Fruit fly (Drosophila melanogaster) whole organism, embryonic: Measurements from ENCODE around the gene Pgls.

Source experiments
- ATbp ChIP-seq: fragments of 200-800 bp; sonication (Bioruptor generic); optimal IDR thresholded peaks from 2 replicates; lab custom pipeline; 2017; ENCODE audit warnings: missing biosample characterization, mild to moderate bottlenecking, missing genetic modification characterization, missing genetic modification reagents
- Ada2b ChIP-seq: fragments of 200-800 bp; sonication (Bioruptor generic); IDR thresholded peaks from 2 replicates; pipeline ENCODE4 v1.3.6; 2022; ENCODE audit warnings: missing biosample characterization, missing genetic modification characterization
- CG10431 ChIP-seq: fragments of 200-800 bp; sonication (Bioruptor generic); optimal IDR thresholded peaks from 3 replicates; lab custom pipeline; 2018; ENCODE audit warnings: missing biosample characterization, mild to moderate bottlenecking, missing genetic modification characterization
- CG14050 ChIP-seq: fragments of 200-800 bp; sonication (Bioruptor generic); IDR thresholded peaks from 3 replicates; pipeline ENCODE4 v1.3.6; 2022; ENCODE audit warnings: missing biosample characterization, missing genetic modification characterization
- CG18011 ChIP-seq: fragments of 200-800 bp; sonication (Bioruptor generic); optimal IDR thresholded peaks from 2 replicates; lab custom pipeline; 2017; ENCODE audit warnings: missing biosample characterization, missing genetic modification characterization, mild to moderate bottlenecking, moderate library complexity, missing genotype
- CG2116 ChIP-seq: fragments of 200-800 bp; sonication (Bioruptor generic); optimal IDR thresholded peaks from 3 replicates; lab custom pipeline; 2018; ENCODE audit warnings: missing biosample characterization, mild to moderate bottlenecking, missing genetic modification characterization
- CG2889 ChIP-seq: fragments of 200-800 bp; sonication (Bioruptor generic); IDR thresholded peaks from 3 replicates; pipeline ENCODE4 v1.3.6; 2022; ENCODE audit warnings: missing biosample characterization, missing genetic modification characterization
- CG30431 ChIP-seq: fragments of 200-800 bp; sonication (Bioruptor generic); optimal IDR thresholded peaks from 2 replicates; lab custom pipeline; 2017; ENCODE audit warnings: missing biosample characterization, missing genetic modification characterization
- CG32767 ChIP-seq: fragments of 200-800 bp; sonication (Bioruptor generic); IDR thresholded peaks from 2 replicates; pipeline ENCODE4 v1.3.6; 2022; ENCODE audit warnings: missing biosample characterization, missing genetic modification characterization
- CG34224 ChIP-seq: fragments of 200-800 bp; sonication (Bioruptor generic); IDR thresholded peaks from 3 replicates; pipeline ENCODE4 v1.3.6; 2022; ENCODE audit warnings: missing biosample characterization, missing genetic modification characterization; ENCODE audit not compliant: partially characterized antibody
- CG6689 ChIP-seq: fragments of 200-800 bp; sonication (Bioruptor generic); IDR thresholded peaks from 2 replicates; pipeline ENCODE4 v1.3.6; 2022; ENCODE audit warnings: missing biosample characterization, missing genetic modification characterization
- CG6854 ChIP-seq: fragments of 200-800 bp; sonication (Bioruptor generic); optimal IDR thresholded peaks from 3 replicates; lab custom pipeline; 2017; ENCODE audit warnings: missing biosample characterization, mild to moderate bottlenecking, missing genetic modification characterization
- CG7357 ChIP-seq: fragments of 200-800 bp; sonication (Bioruptor generic); IDR thresholded peaks from 3 replicates; pipeline ENCODE4 v1.3.6; 2022; ENCODE audit warnings: missing biosample characterization, missing genetic modification characterization
- CG8765 ChIP-seq: fragments of 200-800 bp; sonication (Bioruptor generic); IDR thresholded peaks from 2 replicates; pipeline ENCODE4 v1.3.6; 2022; ENCODE audit warnings: missing biosample characterization, missing genetic modification characterization
- CG9727 ChIP-seq: fragments of 200-800 bp; sonication (Bioruptor generic); optimal IDR thresholded peaks from 3 replicates; lab custom pipeline; 2017; ENCODE audit warnings: missing biosample characterization, mild to moderate bottlenecking, missing genetic modification characterization
- Camta ChIP-seq: fragments of 200-800 bp; sonication (Bioruptor generic); optimal IDR thresholded peaks from 2 replicates; lab custom pipeline; 2016; ENCODE audit warnings: missing biosample characterization, missing genetic modification characterization
- D ChIP-seq, 2 experiments: fragments of 200-800 bp in 1 of 2; fragments of >200 bp in 1 of 2; sonication (Bioruptor generic) in 1 of 2; optimal IDR thresholded peaks; 2 replicates in 1 of 2; 3 replicates in 1 of 2; lab custom pipeline; 2017; ENCODE audit warnings: mild to moderate bottlenecking in 1 of 2, missing biosample characterization in 1 of 2, missing genetic modification characterization in 1 of 2, missing genetic modification reagents in 1 of 2
- D19A ChIP-seq: fragments of 200-800 bp; optimal IDR thresholded peaks from 3 replicates; lab custom pipeline; 2019; ENCODE audit warnings: missing biosample characterization, mild to moderate bottlenecking, missing genetic modification characterization, moderate library complexity
- D19B ChIP-seq: fragments of 200-800 bp; sonication (Bioruptor generic); optimal IDR thresholded peaks from 2 replicates; lab custom pipeline; 2017; ENCODE audit warnings: missing biosample characterization, mild to moderate bottlenecking, missing genetic modification characterization
- Dll ChIP-seq: fragments of 200-800 bp; sonication (Bioruptor generic); IDR thresholded peaks from 4 replicates; pipeline ENCODE4 v1.3.6; 2022; ENCODE audit warnings: missing biosample characterization, missing genetic modification characterization; ENCODE audit not compliant: partially characterized antibody
- Dref ChIP-seq: fragments of 200-800 bp; sonication (Bioruptor generic); IDR thresholded peaks from 2 replicates; pipeline ENCODE4 v1.3.6; 2022; ENCODE audit warnings: missing biosample characterization, missing genetic modification characterization
- E2f1 ChIP-seq: fragments of 200-800 bp; sonication (Bioruptor generic); IDR thresholded peaks from 2 replicates; pipeline ENCODE4 v1.3.6; 2022; ENCODE audit warnings: missing biosample characterization, missing genetic modification characterization
- E2f2 ChIP-seq: fragments of 200-800 bp; sonication (Bioruptor generic); IDR thresholded peaks from 2 replicates; pipeline ENCODE4 v1.3.6; 2022; ENCODE audit warnings: missing biosample characterization, missing genetic modification characterization
- Ets65A ChIP-seq: fragments of 200-800 bp; sonication (Bioruptor generic); peaks from one replicate; lab custom pipeline; 2016; ENCODE audit warnings: missing biosample characterization, missing genetic modification characterization
- HmgD ChIP-seq: fragments of 200-800 bp; sonication (Bioruptor generic); optimal IDR thresholded peaks from 3 replicates; lab custom pipeline; 2016; ENCODE audit warnings: missing biosample characterization, missing genetic modification characterization
- Lpt ChIP-seq: fragments of >200 bp; optimal IDR thresholded peaks from 2 replicates; lab custom pipeline; 2018; ENCODE audit warnings: missing biosample characterization, missing genetic modification characterization
- MBD-R2 ChIP-seq: fragments of 200-800 bp; sonication (Bioruptor generic); IDR thresholded peaks from 2 replicates; pipeline ENCODE4 v1.3.6; 2022; ENCODE audit warnings: missing biosample characterization, missing genetic modification characterization
- Xbp1 ChIP-seq: fragments of 200-800 bp; sonication (Bioruptor generic); optimal IDR thresholded peaks from 3 replicates; lab custom pipeline; 2016; ENCODE audit warnings: missing biosample characterization, mild to moderate bottlenecking, missing genetic modification characterization
- az2 ChIP-seq: fragments of 200-800 bp; sonication (Bioruptor generic); optimal IDR thresholded peaks from 3 replicates; lab custom pipeline; 2016; ENCODE audit warnings: missing biosample characterization, missing genetic modification characterization
- ems ChIP-seq: fragments of 200-800 bp; sonication (Bioruptor generic); optimal IDR thresholded peaks from 3 replicates; lab custom pipeline; 2016; ENCODE audit warnings: missing biosample characterization, missing genetic modification characterization
- fd3F ChIP-seq: fragments of 200-800 bp; sonication (Bioruptor generic); optimal IDR thresholded peaks from 2 replicates; lab custom pipeline; 2018; ENCODE audit warnings: missing biosample characterization, mild to moderate bottlenecking, missing genetic modification characterization, moderate library complexity
- fd64A ChIP-seq: fragments of 200-800 bp; sonication (Bioruptor generic); optimal IDR thresholded peaks from 3 replicates; lab custom pipeline; 2018; ENCODE audit warnings: missing biosample characterization, mild to moderate bottlenecking, missing genetic modification characterization
- gsb ChIP-seq: fragments of 200-800 bp; sonication (Bioruptor generic); IDR thresholded peaks from 2 replicates; pipeline ENCODE4 v1.3.6; 2022; ENCODE audit warnings: missing biosample characterization, missing genetic modification characterization
- ham ChIP-seq: fragments of 200-800 bp; sonication (Bioruptor generic); IDR thresholded peaks from 2 replicates; pipeline ENCODE4 v1.3.6; 2022; ENCODE audit warnings: missing biosample characterization, missing genetic modification characterization
- luna ChIP-seq: fragments of 200-800 bp; sonication (Bioruptor generic); optimal IDR thresholded peaks from 2 replicates; lab custom pipeline; 2016; ENCODE audit warnings: missing biosample characterization, missing genetic modification characterization
- odd ChIP-seq: fragments of 200-800 bp; sonication (Bioruptor generic); optimal IDR thresholded peaks from 2 replicates; lab custom pipeline; 2017; ENCODE audit warnings: missing biosample characterization, mild to moderate bottlenecking, missing genetic modification characterization
- peb ChIP-seq: fragments of 200-800 bp; sonication (Bioruptor generic); IDR thresholded peaks from 2 replicates; pipeline ENCODE4 v1.3.6; 2022; ENCODE audit warnings: missing biosample characterization, missing genetic modification characterization
- sc ChIP-seq, 3 experiments: fragments of >200 bp in 2 of 3; fragments of 200-800 bp in 1 of 3; sonication (Bioruptor generic) in 1 of 3; optimal IDR thresholded peaks; 2 replicates in 2 of 3; 3 replicates in 1 of 3; lab custom pipeline; 2017; ENCODE audit warnings: mild to moderate bottlenecking in 1 of 3, missing biosample characterization in 1 of 3, missing genetic modification characterization in 1 of 3, missing genetic modification reagents in 1 of 3
- sens ChIP-seq: fragments of 200-800 bp; sonication (Bioruptor generic); peaks from one replicate; lab custom pipeline; 2016; ENCODE audit warnings: missing biosample characterization, missing genetic modification characterization
- sim ChIP-seq: fragments of 200-800 bp; sonication (Bioruptor generic); IDR thresholded peaks from 2 replicates; pipeline ENCODE4 v1.3.6; 2022; ENCODE audit warnings: missing biosample characterization, missing genetic modification characterization
- sisA ChIP-seq: fragments of 200-800 bp; sonication (Bioruptor generic); IDR thresholded peaks from 2 replicates; pipeline ENCODE4 v1.3.6; 2022; ENCODE audit warnings: missing biosample characterization, missing genetic modification characterization
- ssp ChIP-seq: fragments of 200-800 bp; sonication (Bioruptor generic); IDR thresholded peaks from 2 replicates; pipeline ENCODE4 v1.3.6; 2022; ENCODE audit warnings: missing biosample characterization, missing genetic modification characterization
- tio ChIP-seq: fragments of 200-800 bp; sonication (Bioruptor generic); optimal IDR thresholded peaks from 2 replicates; lab custom pipeline; 2017; ENCODE audit warnings: missing biosample characterization, missing genetic modification characterization, inconsistent platforms
- trem ChIP-seq: fragments of 200-800 bp; optimal IDR thresholded peaks from 3 replicates; lab custom pipeline; 2019; ENCODE audit warnings: missing biosample characterization, mild to moderate bottlenecking, missing genetic modification characterization, moderate library complexity
- trh ChIP-seq: fragments of 200-800 bp; sonication (Bioruptor generic); optimal IDR thresholded peaks from 2 replicates; lab custom pipeline; 2016; ENCODE audit warnings: missing biosample characterization, missing genetic modification characterization
- twi ChIP-seq: fragments of 200-800 bp; optimal IDR thresholded peaks from 2 replicates; lab custom pipeline; 2019; ENCODE audit warnings: missing biosample characterization, mild to moderate bottlenecking, missing genetic modification characterization, moderate library complexity
- usp ChIP-seq: fragments of >200 bp; optimal IDR thresholded peaks from 2 replicates; lab custom pipeline; 2017; ENCODE audit warnings: missing biosample characterization, missing genetic modification characterization
- vvl ChIP-seq: fragments of 200-800 bp; sonication (Bioruptor generic); IDR thresholded peaks from 2 replicates; pipeline ENCODE4 v1.3.6; 2022; ENCODE audit warnings: missing biosample characterization, missing genetic modification characterization
- z ChIP-seq: fragments of 200-800 bp; sonication (Bioruptor generic); IDR thresholded peaks from 3 replicates; pipeline ENCODE4 v1.3.6; 2022; ENCODE audit warnings: missing biosample characterization, missing genetic modification characterization
- zen2 ChIP-seq: fragments of 200-800 bp; sonication (Bioruptor generic); IDR thresholded peaks from 3 replicates; pipeline ENCODE4 v1.3.6; 2022; ENCODE audit warnings: missing biosample characterization, missing genetic modification characterization; ENCODE audit not compliant: partially characterized antibody

Gene Pgls

DNA sequence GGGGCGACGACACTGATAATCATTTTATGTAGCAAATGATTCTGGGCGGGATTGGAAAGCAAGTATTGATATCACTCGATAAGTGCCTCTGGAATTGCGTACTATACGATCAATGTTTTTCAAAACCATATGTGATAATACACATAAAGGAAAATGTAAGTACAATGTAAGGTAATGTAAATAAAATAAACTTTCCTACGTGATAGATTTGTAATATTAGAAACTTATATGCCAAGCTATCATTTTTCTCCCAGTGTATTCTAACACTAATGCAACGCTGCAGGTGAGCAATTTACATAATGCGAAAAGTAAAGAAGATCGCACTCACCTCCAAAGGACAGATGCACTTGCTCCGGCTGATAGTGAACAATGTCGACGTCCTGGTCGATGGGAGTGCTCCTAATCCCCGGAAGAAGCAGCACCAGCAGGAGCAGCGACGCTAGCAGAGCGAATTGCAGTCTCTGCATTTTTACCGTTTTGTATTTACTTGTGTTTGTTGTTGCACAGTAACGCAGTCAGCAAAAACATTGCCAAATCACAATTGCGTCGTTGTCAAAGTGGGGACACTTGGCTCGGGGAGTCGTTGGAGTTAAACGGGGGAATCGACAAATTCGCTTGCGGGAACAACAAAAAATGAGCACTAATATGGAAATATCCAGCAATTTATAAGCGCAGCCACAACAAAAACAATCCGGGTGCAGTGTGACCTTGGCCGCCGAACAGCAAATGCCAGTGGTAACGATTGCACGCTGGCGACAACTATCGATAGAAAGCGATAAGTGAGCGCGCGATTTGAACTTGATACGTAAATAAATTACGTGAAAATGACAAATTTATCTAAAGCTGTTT, 30.1 kb downstream of the Pgls start, which contains the start of gene CG1637 (continued):
- TF ChIP-seq vvl (peak; percentile 44; the same call in 1 of the 2 replicates), ssp (GFP tag; lab: Robert Waterston, UW) (no peak), MBD-R2 (GFP tag; lab: Robert Waterston, UW) (peak; percentile 70), HmgD (GFP tag; lab: Kevin White, UChicago) (no peak), trem (peak; percentile 35), zen2 (GFP tag; lab: Robert Waterston, UW) (peak; percentile 66), CG2116 (GFP tag; lab: Kevin White, UChicago) (peak; percentile 64), D19A (tag; lab: Kevin White, UChicago) (no peak), odd (GFP tag; lab: Kevin White, UChicago) (no peak), E2f1 (GFP tag; lab: Robert Waterston, UW) (no peak), CG7357 (GFP tag; lab: Robert Waterston, UW) (no peak), E2f2 (peak; percentile 93), Dref (peak; percentile 80), CG32767 (GFP tag; lab: Robert Waterston, UW) (no peak), CG6689 (GFP tag; lab: Robert Waterston, UW) (no peak), tio (GFP tag; lab: Kevin White, UChicago) (no peak), CG9727 (GFP tag; lab: Kevin White, UChicago) (peak; percentile 21), CG8765 (GFP tag; lab: Robert Waterston, UW) (no peak), sim (GFP tag; lab: Robert Waterston, UW) (no peak), CG10431 (GFP tag; lab: Kevin White, UChicago) (no peak), fd3F (GFP tag; lab: Kevin White, UChicago) (no peak), luna (GFP tag; lab: Kevin White, UChicago) (no peak), D (optimal IDR thresholded peaks at IDR 0.05; lab: Kevin White, UChicago) (peak; percentile 52), D (GFP tag; optimal IDR thresholded peaks at IDR 0.05; lab: Kevin White, UChicago) (no peak), sisA (no peak), ham (GFP tag; lab: Robert Waterston, UW) (no peak), az2 (GFP tag; lab: Kevin White, UChicago) (peak; percentile 6)

DNA sequence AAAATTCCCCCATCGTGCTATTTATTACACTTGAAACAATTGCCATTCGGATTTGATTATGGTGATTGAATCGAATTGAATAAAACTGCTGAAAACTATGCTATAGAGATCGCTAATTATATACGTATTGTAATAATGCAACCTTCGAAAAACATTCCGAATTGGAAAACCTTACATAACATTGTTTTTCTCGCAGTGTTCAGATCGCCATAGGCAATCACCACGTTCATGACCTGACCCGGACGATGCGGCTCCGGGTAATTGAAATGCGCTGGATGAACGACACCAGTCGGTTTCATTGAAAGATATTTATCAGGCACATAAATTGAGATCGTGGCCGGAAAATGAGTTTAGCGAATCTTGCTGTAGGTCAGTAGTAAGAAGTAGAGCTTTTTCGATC, 35.5 kb downstream of the Pgls start:
- TF ChIP-seq peb (no peak), CG2889 (GFP tag; lab: Robert Waterston, UW) (no peak), Ets65A (peak; percentile 61), CG6854 (no peak), usp (no peak), gsb (GFP tag; lab: Robert Waterston, UW) (no peak), CG9727 (GFP tag; lab: Kevin White, UChicago) (no peak), sc (optimal IDR thresholded peaks at IDR 0.05; lab: Kevin White, UChicago) (no peak), sc (GFP tag; optimal IDR thresholded peaks at IDR 0.05; lab: Kevin White, UChicago) (no peak), trh (GFP tag; lab: Kevin White, UChicago) (no peak), z (GFP tag; lab: Robert Waterston, UW) (no peak), D19B (no peak), ems (no peak), Lpt (GFP tag; lab: Kevin White, UChicago) (no peak), Dll (GFP tag; lab: Robert Waterston, UW) (no peak), sens (GFP tag; lab: Kevin White, UChicago) (peak; percentile 59), ATbp (GFP tag; lab: Kevin White, UChicago) (no peak), CG34224 (GFP tag; lab: Robert Waterston, UW) (no peak), CG30431 (GFP tag; lab: Kevin White, UChicago) (no peak), Ada2b (GFP tag; lab: Robert Waterston, UW) (0 out of 2 replicates have a peak, but pooled peaks have one; percentile 8), Xbp1 (GFP tag; lab: Kevin White, UChicago) (peak; percentile 19), CG14050 (GFP tag; lab: Robert Waterston, UW) (no peak), Camta (no peak), CG18011 (GFP tag; lab: Kevin White, UChicago) (no peak), twi (tag; lab: Kevin White, UChicago) (no peak), fd64A (no peak)
